Fruit fly (Drosophila melanogaster): ENCODE measurements around the gene msl-3.

dm6 chr3L:7131447-7131983 lies 6.2 kb upstream of the msl-3 start, which contains the start of gene Acbp2:
- TF ChIP-seq pan (optimal IDR thresholded peaks at IDR 0.05) (no peak), Dll (optimal IDR thresholded peaks at IDR 0.05) (no peak), psq (optimal IDR thresholded peaks at IDR 0.05) (no peak), EcR (GFP tag; optimal IDR thresholded peaks at IDR 0.05) (no peak), CG8478 (optimal IDR thresholded peaks at IDR 0.05) (no peak), usp (GFP tag; optimal IDR thresholded peaks at IDR 0.05) (no peak)
